Worm (Caenorhabditis elegans) whole organism, late embryonic: Measurements from ENCODE around the gene F36D4.1.

Experiments used
- ama-1 ChIP-seq: fragments of 150-350 bp; optimal IDR thresholded peaks from 2 replicates; lab custom pipeline; 2014
- ceh-6 ChIP-seq: fragments of 200-800 bp; sonication (Bioruptor generic); optimal IDR thresholded peaks from 2 replicates; lab custom pipeline; 2018; ENCODE audit warnings: mild to moderate bottlenecking, missing genetic modification characterization, missing compliant biosample characterization
- dve-1 ChIP-seq: sonication (generic microtip); optimal IDR thresholded peaks from 2 replicates; lab custom pipeline; 2017; ENCODE audit warnings: antibody characterized with exemption, mild to moderate bottlenecking, missing genetic modification characterization, missing compliant biosample characterization
- elt-4 ChIP-seq: sonication (generic microtip); optimal IDR thresholded peaks from 2 replicates; lab custom pipeline; 2016; ENCODE audit warnings: missing genetic modification characterization, missing compliant biosample characterization
- hlh-13 ChIP-seq: fragments of 200-800 bp; sonication (Bioruptor generic); optimal IDR thresholded peaks from 2 replicates; lab custom pipeline; 2018; ENCODE audit warnings: mild to moderate bottlenecking, missing genetic modification characterization, missing compliant biosample characterization
- hlh-15 ChIP-seq: sonication (generic microtip); optimal IDR thresholded peaks from 2 replicates; lab custom pipeline; 2016; ENCODE audit warnings: missing genetic modification characterization, missing compliant biosample characterization
- hlh-30 ChIP-seq: sonication (generic microtip); optimal IDR thresholded peaks from 2 replicates; lab custom pipeline; 2017; ENCODE audit warnings: antibody characterized with exemption, missing genetic modification characterization, missing compliant biosample characterization; ENCODE audit not compliant: insufficient read depth
- lin-11 ChIP-seq: fragments of 200-800 bp; sonication (Bioruptor generic); optimal IDR thresholded peaks from 2 replicates; lab custom pipeline; 2018; ENCODE audit warnings: mild to moderate bottlenecking, missing genetic modification characterization, missing compliant biosample characterization
- nfya-1 ChIP-seq: sonication (generic microtip); optimal IDR thresholded peaks from 2 replicates; lab custom pipeline; 2017; ENCODE audit warnings: missing genetic modification characterization, mild to moderate bottlenecking, missing compliant biosample characterization, antibody characterized with exemption, moderate library complexity
- nhr-11 ChIP-seq: fragments of 150-350 bp; optimal IDR thresholded peaks from 2 replicates; lab custom pipeline; 2014; ENCODE audit warnings: missing biosample characterization, missing genetic modification characterization
- pat-9 ChIP-seq: fragments of 200-800 bp; sonication (Bioruptor generic); optimal IDR thresholded peaks from 2 replicates; lab custom pipeline; 2018; ENCODE audit warnings: mild to moderate bottlenecking, missing genetic modification characterization, moderate library complexity, missing compliant biosample characterization
- unc-3 ChIP-seq, 2 experiments: fragments of 200-800 bp in 1 of 2; sonication (Bioruptor generic) in 1 of 2; sonication (generic microtip) in 1 of 2; conservative IDR thresholded peaks in 1 of 2; optimal IDR thresholded peaks in 1 of 2; 2 replicates each; pipeline versions ENCODE4 v1.3.6 to Lab custom; 2016 to 2022; ENCODE audit warnings: missing compliant biosample characterization in 2 of 2, missing genetic modification characterization in 2 of 2, missing genetic modification reagents in 1 of 2
- unc-55 ChIP-seq: sonication (generic microtip); optimal IDR thresholded peaks from 2 replicates; lab custom pipeline; 2017; ENCODE audit warnings: missing biosample characterization, missing genetic modification reagents, missing genetic modification characterization

ce11 chrV:9394938-9395639, 21.6 kb upstream of the F36D4.1 start:
- TF ChIP-seq unc-55 (GFP tag; lab: Kevin White, UChicago) (no peak), dve-1 (tag; lab: Kevin White, UChicago) (no peak), hlh-13 (GFP tag; lab: Kevin White, UChicago) (no peak), pat-9 (tag; lab: Kevin White, UChicago) (no peak), unc-3 (GFP tag; conservative IDR thresholded peaks at IDR 0.05; lab: Robert Waterston, UW) (no peak), unc-3 (tag; optimal IDR thresholded peaks at IDR 0.05; lab: Kevin White, UChicago) (no peak), hlh-15 (tag; lab: Kevin White, UChicago) (no peak), ceh-6 (no peak), ama-1 (lab: Kevin White, UChicago) (no peak), lin-11 (tag; lab: Kevin White, UChicago) (no peak), elt-4 (no peak), hlh-30 (tag; lab: Kevin White, UChicago) (no peak), nfya-1 (no peak), nhr-11 (tag; lab: Kevin White, UChicago) (no peak)
